Worm (Caenorhabditis elegans) whole organism, late embryonic: Measurements from ENCODE around the gene che-10.

Experiments
- ceh-14 ChIP-seq: sonication (generic microtip); optimal IDR thresholded peaks from 2 replicates; lab custom pipeline; 2016; ENCODE audit warnings: missing genotype, missing genetic modification characterization, missing compliant biosample characterization
- ceh-18 ChIP-seq: sonication (generic microtip); optimal IDR thresholded peaks from 2 replicates; lab custom pipeline; 2016; ENCODE audit warnings: missing genetic modification characterization, missing compliant biosample characterization
- ceh-19 ChIP-seq: fragments of 200-800 bp; sonication (Bioruptor generic); optimal IDR thresholded peaks from 2 replicates; lab custom pipeline; 2018; ENCODE audit warnings: mild to moderate bottlenecking, missing genetic modification characterization, missing compliant biosample characterization
- dve-1 ChIP-seq: sonication (generic microtip); optimal IDR thresholded peaks from 2 replicates; lab custom pipeline; 2017; ENCODE audit warnings: antibody characterized with exemption, mild to moderate bottlenecking, missing genetic modification characterization, missing compliant biosample characterization
- elt-2 ChIP-seq: sonication (generic microtip); optimal IDR thresholded peaks from 2 replicates; lab custom pipeline; 2016; ENCODE audit warnings: missing genetic modification reagents, missing genetic modification characterization, missing compliant biosample characterization
- elt-4 ChIP-seq: sonication (generic microtip); optimal IDR thresholded peaks from 2 replicates; lab custom pipeline; 2016; ENCODE audit warnings: missing genetic modification characterization, missing compliant biosample characterization
- hlh-8 ChIP-seq: sonication (generic microtip); optimal IDR thresholded peaks from 2 replicates; lab custom pipeline; 2016; ENCODE audit warnings: missing genotype, missing genetic modification characterization, missing compliant biosample characterization
- lin-11 ChIP-seq: fragments of 200-800 bp; sonication (Bioruptor generic); optimal IDR thresholded peaks from 2 replicates; lab custom pipeline; 2018; ENCODE audit warnings: mild to moderate bottlenecking, missing genetic modification characterization, missing compliant biosample characterization
- madf-2 ChIP-seq: sonication (generic microtip); optimal IDR thresholded peaks from 2 replicates; lab custom pipeline; 2017; ENCODE audit warnings: missing genetic modification characterization, missing compliant biosample characterization
- pax-1 ChIP-seq: fragments of 150-350 bp; optimal IDR thresholded peaks from 2 replicates; lab custom pipeline; 2014; ENCODE audit warnings: missing biosample characterization, missing genetic modification characterization
- pqm-1 ChIP-seq: sonication (generic microtip); optimal IDR thresholded peaks from 2 replicates; lab custom pipeline; 2016; ENCODE audit warnings: missing genetic modification characterization, missing compliant biosample characterization
- pros-1 ChIP-seq: fragments of 150-350 bp; optimal IDR thresholded peaks from 2 replicates; lab custom pipeline; 2014; ENCODE audit warnings: missing biosample characterization, missing genetic modification reagents, missing genetic modification characterization

ce11 chrII:4675481-4675880, 37.3 kb upstream of the che-10 start, which contains the start of gene T05A7.3:
- no peak for TF ChIP-seq ceh-18
- TF ChIP-seq pqm-1 (tag; lab: Kevin White, UChicago): no peak
- TF ChIP-seq ceh-14 (tag; lab: Kevin White, UChicago): no peak
- no peak for TF ChIP-seq madf-2
- no peak for TF ChIP-seq elt-4
- no peak for TF ChIP-seq lin-11 (tag; lab: Kevin White, UChicago)
- no peak for TF ChIP-seq hlh-8 (tag; lab: Kevin White, UChicago)
- no peak for TF ChIP-seq pax-1 (tag; lab: Kevin White, UChicago)
- TF ChIP-seq elt-2 (tag; lab: Kevin White, UChicago): no peak
- TF ChIP-seq ceh-19 (GFP tag; lab: Kevin White, UChicago): no peak
- no peak for TF ChIP-seq pros-1
- no peak for TF ChIP-seq dve-1 (tag; lab: Kevin White, UChicago)
